Worm (Caenorhabditis elegans): Measurements from ENCODE around the gene C34F6.1.

C34F6.1 gene

ce11 chrX:11196741-11197140 is at the start of gene C34F6.1:
Gene C34F6.1, minus strand, starts transcription at chrX:11196841.
- TF ChIP-seq ces-1 (GFP tag; optimal IDR thresholded peaks at IDR 0.05), result no peak
- TF ChIP-seq fos-1 (tag; optimal IDR thresholded peaks at IDR 0.05), result no peak
- TF ChIP-seq nhr-20 (tag; optimal IDR thresholded peaks at IDR 0.05), result no peak
- TF ChIP-seq rnt-1 (tag; optimal IDR thresholded peaks at IDR 0.05), result no peak
- no peak for TF ChIP-seq egl-13 (tag; optimal IDR thresholded peaks at IDR 0.05)

DNA sequence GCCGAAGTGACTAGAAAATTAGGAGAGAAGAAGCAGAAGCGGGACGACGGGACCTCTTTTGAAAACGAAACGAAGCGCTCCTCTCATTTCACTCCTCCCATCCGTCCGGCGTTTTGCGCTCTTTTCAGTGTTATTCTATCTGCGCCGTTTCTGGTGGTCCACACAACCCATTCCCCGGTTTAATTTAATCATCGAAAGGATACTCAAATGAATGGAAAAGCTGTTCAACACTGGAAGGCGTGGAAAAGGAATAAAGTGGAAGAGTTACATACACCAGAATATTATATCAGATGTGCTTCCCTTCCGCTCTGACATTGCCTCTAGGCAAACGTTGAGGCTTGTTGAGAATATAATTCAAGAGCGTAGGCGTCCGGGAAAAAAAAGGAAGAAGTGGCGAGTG is 48.4 kb upstream of the C34F6.1 start:
- TF ChIP-seq unc-86 (tag; optimal IDR thresholded peaks at IDR 0.05) (peak; percentile 18), skn-1 (tag; optimal IDR thresholded peaks at IDR 0.05) (no peak), lin-14 (GFP tag; optimal IDR thresholded peaks at IDR 0.05) (peak; percentile 33), lsy-2 (tag; optimal IDR thresholded peaks at IDR 0.05) (no peak), mab-9 (GFP tag; IDR thresholded peaks at IDR 0.05) (no peak)

DNA sequence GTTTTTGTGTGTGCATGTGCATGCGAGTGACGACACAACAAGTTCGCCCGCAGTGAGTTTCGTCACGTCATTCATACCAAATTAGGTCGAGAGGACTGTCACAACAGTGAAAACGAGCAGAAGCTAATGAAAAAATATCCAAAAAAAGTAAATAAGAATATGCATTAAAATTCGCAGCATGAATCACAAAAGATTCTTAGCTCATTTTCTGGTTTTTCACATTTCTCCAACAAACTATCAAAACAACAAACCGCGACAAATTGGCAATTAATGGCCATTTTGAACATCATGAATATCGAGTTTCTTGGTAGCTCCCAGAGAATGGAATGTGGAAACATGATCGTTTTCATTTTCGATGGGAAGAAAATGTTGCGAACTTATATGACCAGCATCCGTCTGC is 47.0 kb upstream of the C34F6.1 start:
- TF ChIP-seq unc-130 (tag; optimal IDR thresholded peaks at IDR 0.05), result no peak
- TF ChIP-seq nhr-71 (tag; optimal IDR thresholded peaks at IDR 0.05), result no peak
- no peak for TF ChIP-seq lin-15B (tag; optimal IDR thresholded peaks at IDR 0.05)
- TF ChIP-seq mef-2 (tag; optimal IDR thresholded peaks at IDR 0.05), result no peak
- no peak for TF ChIP-seq swsn-7 (tag; optimal IDR thresholded peaks at IDR 0.05)
- TF ChIP-seq ztf-4 (tag; optimal IDR thresholded peaks at IDR 0.05), result no peak
- no peak for TF ChIP-seq sptf-1 (tag; optimal IDR thresholded peaks at IDR 0.05)
- no peak for TF ChIP-seq efl-1 (optimal IDR thresholded peaks at IDR 0.05)
- TF ChIP-seq efl-1 (GFP tag; optimal IDR thresholded peaks at IDR 0.05 in 1 of 2), result no peak
- TF ChIP-seq mep-1 (tag; optimal IDR thresholded peaks at IDR 0.05), result no peak
- no peak for TF ChIP-seq fos-1 (tag; optimal IDR thresholded peaks at IDR 0.05)
- no peak for TF ChIP-seq hlh-4 (tag; optimal IDR thresholded peaks at IDR 0.05)

DNA sequence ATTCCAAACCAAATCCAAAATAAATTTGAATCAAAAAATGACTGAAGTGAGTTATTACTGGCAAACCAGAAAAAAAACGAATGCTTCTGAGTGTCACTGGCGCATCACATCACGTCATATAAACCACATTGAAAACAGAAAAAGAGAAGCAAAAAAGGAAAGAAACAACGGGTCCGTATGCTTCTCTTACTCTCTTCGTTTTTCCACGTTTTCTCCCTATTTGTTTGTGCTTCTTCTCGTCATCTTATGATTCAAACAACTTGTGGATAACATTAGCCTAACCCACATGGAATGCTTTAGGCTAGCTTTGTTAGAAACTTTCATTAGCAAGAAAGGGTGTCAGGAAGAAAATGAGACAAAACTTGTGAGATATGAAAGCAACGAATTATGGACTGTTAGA is 44.8 kb upstream of the C34F6.1 start:
- TF ChIP-seq fkh-8 (tag; optimal IDR thresholded peaks at IDR 0.05) (no peak), nhr-12 (tag; optimal IDR thresholded peaks at IDR 0.05) (no peak), nhr-85 (tag) (no peak), lin-35 (GFP tag; optimal IDR thresholded peaks at IDR 0.05) (no peak), ces-1 (GFP tag; optimal IDR thresholded peaks at IDR 0.05) (no peak), lin-14 (GFP tag; optimal IDR thresholded peaks at IDR 0.05) (peak; percentile 72), lsy-2 (tag; optimal IDR thresholded peaks at IDR 0.05) (peak in 1 of 2 experiments; percentile 26), unc-98 (GFP tag; IDR thresholded peaks at IDR 0.05) (no peak), sup-37 (GFP tag; optimal IDR thresholded peaks at IDR 0.05) (no peak), efl-1 (optimal IDR thresholded peaks at IDR 0.05) (no peak), efl-1 (GFP tag; optimal IDR thresholded peaks at IDR 0.05 in 1 of 2) (peak in 1 of 2 experiments; percentile 10), unc-86 (tag; optimal IDR thresholded peaks at IDR 0.05) (peak; percentile 12), grh-1 (GFP tag; IDR thresholded peaks at IDR 0.05) (no peak), ceh-63 (GFP tag; optimal IDR thresholded peaks at IDR 0.05) (peak; percentile 20)

DNA sequence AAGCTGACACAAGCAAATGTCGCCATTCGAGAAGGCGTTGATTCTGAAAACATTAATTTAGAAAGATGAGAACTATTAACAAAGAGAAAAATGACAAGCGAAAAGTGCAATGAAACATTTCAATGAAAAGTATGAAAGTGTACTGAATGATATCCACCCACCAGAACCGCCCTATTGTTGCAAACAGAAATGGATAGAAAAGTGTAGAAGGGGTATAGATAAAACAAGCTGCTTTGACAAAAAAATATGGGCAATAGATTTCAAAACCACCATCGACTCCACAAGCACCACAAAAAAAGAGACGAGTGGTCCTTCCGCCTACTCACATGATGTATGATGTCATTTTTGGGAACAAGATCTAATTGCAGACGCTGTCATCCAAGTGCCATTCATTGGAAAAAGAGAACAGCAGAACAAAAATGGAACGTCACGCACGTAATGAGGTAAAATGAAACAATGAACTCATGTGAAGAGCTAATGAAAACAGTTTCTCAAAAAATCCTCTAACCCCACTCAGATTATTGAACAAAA is 44.0 kb upstream of the C34F6.1 start, which contains the start of gene C34F6.10:
Gene C34F6.10 (minus strand): TSS at position 51 of the 531 bp plus-strand sequence.
- TF ChIP-seq efl-1 (optimal IDR thresholded peaks at IDR 0.05), result no peak
- peak in 1 of 2 experiments; percentile 67 for TF ChIP-seq efl-1 (GFP tag; optimal IDR thresholded peaks at IDR 0.05 in 1 of 2)
- TF ChIP-seq nhr-28 (tag; optimal IDR thresholded peaks at IDR 0.05), result no peak
- peak; percentile 60 for TF ChIP-seq lin-14 (GFP tag; optimal IDR thresholded peaks at IDR 0.05)
- TF ChIP-seq lin-15B (tag; optimal IDR thresholded peaks at IDR 0.05), result no peak

DNA sequence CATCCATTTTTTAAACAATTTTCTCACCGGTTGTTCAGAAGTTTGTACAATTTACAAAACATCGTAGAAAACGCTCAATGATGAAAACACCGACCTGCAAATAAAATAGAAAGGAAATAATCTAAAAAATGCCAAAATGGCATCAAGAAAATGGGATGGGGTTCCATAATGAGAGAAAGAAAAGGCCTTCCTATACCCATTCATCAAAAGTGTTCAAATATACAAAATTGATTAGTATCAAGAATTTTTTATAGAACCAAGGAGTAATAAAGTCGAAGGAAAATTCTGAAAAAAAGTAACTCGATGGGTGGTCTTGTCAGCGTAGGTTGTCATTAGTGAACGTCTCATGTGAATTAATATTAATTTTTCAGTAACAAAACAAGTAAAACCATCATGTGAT is 30.0 kb upstream of the C34F6.1 start, which contains the start of gene C34F6.12:
Gene C34F6.12 (minus strand): TSS at position 101 of the 400 bp plus-strand sequence.
- TF ChIP-seq nhr-47 (tag; optimal IDR thresholded peaks at IDR 0.05) (no peak), C04F5.9 (tag; optimal IDR thresholded peaks at IDR 0.05) (no peak), pag-3 (tag; optimal IDR thresholded peaks at IDR 0.05; ENCODE audit: borderline replicate concordance, insufficient read depth) (no peak), snu-23 (GFP tag; optimal IDR thresholded peaks at IDR 0.05) (no peak), aha-1 (tag; optimal IDR thresholded peaks at IDR 0.05) (no peak), efl-1 (optimal IDR thresholded peaks at IDR 0.05) (no peak), efl-1 (GFP tag; optimal IDR thresholded peaks at IDR 0.05 in 1 of 2) (peak in 1 of 2 experiments; percentile 37)
